Worm (Caenorhabditis elegans): ENCODE results near the gene K02A6.4.

DNA sequence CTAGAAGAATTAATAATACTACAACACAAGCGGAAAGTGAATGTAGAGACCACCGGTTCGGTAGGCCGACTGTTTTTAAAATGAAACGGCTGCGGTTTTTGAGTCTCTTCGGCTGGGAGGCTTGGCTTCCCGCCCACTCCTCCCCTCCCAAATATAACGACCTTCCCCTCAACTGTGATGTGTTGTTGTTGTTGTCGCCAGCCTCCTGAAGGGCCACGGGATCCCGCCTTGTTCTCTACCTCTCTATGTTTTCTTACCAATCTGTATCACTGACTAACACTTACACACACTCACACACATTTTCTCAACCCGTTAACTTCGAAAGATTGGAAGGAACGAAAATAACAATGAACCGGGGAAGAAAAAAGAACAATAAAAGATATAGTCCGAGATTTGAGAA is 15.0 kb upstream of the K02A6.4 start:
- TF ChIP-seq flt-1 (GFP tag; IDR thresholded peaks at IDR 0.05) (no peak), ref-1 (GFP tag; conservative IDR thresholded peaks at IDR 0.05) (no peak), med-1 (GFP tag; optimal IDR thresholded peaks at IDR 0.05; ENCODE audit: insufficient read depth) (no peak), tab-1 (GFP tag; IDR thresholded peaks at IDR 0.05) (no peak), cog-1 (tag; optimal IDR thresholded peaks at IDR 0.05) (no peak), klf-2 (GFP tag; conservative IDR thresholded peaks at IDR 0.05) (no peak), T22C8.4 (GFP tag; IDR thresholded peaks at IDR 0.05) (no peak), ztf-23 (GFP tag; IDR thresholded peaks at IDR 0.05) (no peak)
